Worm (Caenorhabditis elegans) whole organism, L2 larva: ENCODE measurements around the gene F01D4.5.

Experiments used
- R02D3.7 ChIP-seq: fragments of 150-350 bp; optimal IDR thresholded peaks from 2 replicates; lab custom pipeline; 2014; ENCODE audit warnings: missing biosample characterization, missing genetic modification characterization
- ZK546.5 ChIP-seq: sonication (generic microtip); optimal IDR thresholded peaks from 2 replicates; lab custom pipeline; 2017; ENCODE audit warnings: missing biosample characterization, missing genetic modification characterization
- gmeb-1 ChIP-seq: fragments of 150-350 bp; optimal IDR thresholded peaks from 2 replicates; lab custom pipeline; 2014; ENCODE audit warnings: missing biosample characterization, missing genetic modification characterization
- nhr-11 ChIP-seq: fragments of 150-350 bp; optimal IDR thresholded peaks from 2 replicates; lab custom pipeline; 2014; ENCODE audit warnings: missing biosample characterization, missing genetic modification characterization
- nhr-12 ChIP-seq: fragments of 150-350 bp; optimal IDR thresholded peaks from 2 replicates; lab custom pipeline; 2014; ENCODE audit warnings: missing biosample characterization, missing genetic modification characterization
- ztf-4 ChIP-seq: fragments of 150-350 bp; optimal IDR thresholded peaks from 2 replicates; lab custom pipeline; 2014; ENCODE audit warnings: missing biosample characterization, missing genetic modification characterization

DNA sequence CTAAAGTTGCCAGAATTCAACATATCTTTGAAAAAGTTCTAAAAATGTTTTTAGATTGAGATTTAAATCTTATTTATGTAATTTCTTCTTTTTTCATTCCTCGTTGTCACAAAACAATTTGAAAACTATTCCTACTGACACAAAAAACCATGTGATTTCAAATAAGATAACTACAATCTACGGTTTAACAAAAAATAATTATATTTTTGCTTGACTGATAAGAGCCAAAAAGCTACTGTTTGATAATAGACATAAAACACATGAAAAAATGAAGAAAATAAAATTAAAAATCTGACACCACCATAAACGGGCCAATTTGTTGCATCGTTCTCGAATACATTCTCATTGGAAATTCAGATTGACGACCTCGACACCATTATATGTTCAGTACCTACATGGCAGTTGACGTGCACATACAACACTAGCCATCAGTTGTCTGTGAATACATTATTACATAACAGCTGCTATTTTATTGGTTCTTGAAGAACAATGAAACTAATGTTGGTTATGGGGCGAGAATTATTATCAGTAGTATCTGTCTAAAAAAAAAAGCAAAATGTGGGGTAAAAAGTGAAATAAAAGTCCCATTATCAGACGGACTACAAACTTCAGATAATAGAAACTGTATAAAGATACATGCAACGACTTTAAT lies 19.3 kb downstream of the F01D4.5 start, which contains the start of gene ugt-43:
- TF ChIP-seq nhr-12 (tag; lab: Kevin White, UChicago) = no peak
- no peak for TF ChIP-seq gmeb-1
- TF ChIP-seq ZK546.5 (tag; lab: Kevin White, UChicago) = no peak
- no peak for TF ChIP-seq ztf-4 (tag; lab: Kevin White, UChicago)
- TF ChIP-seq R02D3.7 (tag; lab: Kevin White, UChicago) = no peak
- no peak for TF ChIP-seq nhr-11 (tag; lab: Kevin White, UChicago)
